Worm (Caenorhabditis elegans): ENCODE results near the gene F25D1.8.

The F25D1.8 gene

ce11 chrV:10560621-10561020 is 21.4 kb downstream of the F25D1.8 start, which contains the start of gene col-152:
Gene col-152, plus strand, starts transcription at chrV:10560921.
- TF ChIP-seq pros-1 (tag; optimal IDR thresholded peaks at IDR 0.05) = no peak
- no peak for TF ChIP-seq ets-4 (tag; optimal IDR thresholded peaks at IDR 0.05)
- no peak for TF ChIP-seq pqm-1 (tag; optimal IDR thresholded peaks at IDR 0.05)
- no peak for TF ChIP-seq ama-1 (optimal IDR thresholded peaks at IDR 0.05)
- TF ChIP-seq odd-2 (tag; optimal IDR thresholded peaks at IDR 0.05) = no peak
- no peak for TF ChIP-seq lim-6 (tag; optimal IDR thresholded peaks at IDR 0.05)
- TF ChIP-seq syd-9 (tag; optimal IDR thresholded peaks at IDR 0.05) = no peak
- no peak for TF ChIP-seq ceh-2 (tag; optimal IDR thresholded peaks at IDR 0.05)

- TF ChIP-seq ceh-22 (tag; optimal IDR thresholded peaks at IDR 0.05) (no peak), elt-4 (tag; optimal IDR thresholded peaks at IDR 0.05) (peak; percentile 50)
Measured at ce11 chrV:10561632-10562031, 22.4 kb downstream of the F25D1.8 start.

DNA sequence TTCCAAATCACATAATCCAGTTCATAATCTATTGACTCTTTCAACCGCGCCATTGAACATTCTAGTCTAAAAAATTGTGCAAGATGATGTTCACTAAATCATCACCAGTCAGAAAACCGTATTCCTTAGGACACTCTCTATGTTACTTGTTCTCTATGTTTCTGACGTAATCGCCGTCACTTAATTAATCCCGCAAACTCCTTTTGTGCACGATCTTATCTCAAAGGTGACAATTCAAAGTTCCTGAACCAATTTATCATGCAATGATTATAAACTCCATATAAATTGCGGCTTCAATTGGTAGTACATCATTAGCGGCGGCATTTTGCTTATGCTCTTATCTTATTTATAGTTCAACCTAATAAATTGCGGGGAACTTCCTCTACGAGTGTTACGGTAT is 23.6 kb downstream of the F25D1.8 start:
- TF ChIP-seq hlh-6 (tag; optimal IDR thresholded peaks at IDR 0.05) (no peak), sdc-2 (tag; optimal IDR thresholded peaks at IDR 0.05) (no peak), ceh-19 (GFP tag; optimal IDR thresholded peaks at IDR 0.05) (no peak)

DNA sequence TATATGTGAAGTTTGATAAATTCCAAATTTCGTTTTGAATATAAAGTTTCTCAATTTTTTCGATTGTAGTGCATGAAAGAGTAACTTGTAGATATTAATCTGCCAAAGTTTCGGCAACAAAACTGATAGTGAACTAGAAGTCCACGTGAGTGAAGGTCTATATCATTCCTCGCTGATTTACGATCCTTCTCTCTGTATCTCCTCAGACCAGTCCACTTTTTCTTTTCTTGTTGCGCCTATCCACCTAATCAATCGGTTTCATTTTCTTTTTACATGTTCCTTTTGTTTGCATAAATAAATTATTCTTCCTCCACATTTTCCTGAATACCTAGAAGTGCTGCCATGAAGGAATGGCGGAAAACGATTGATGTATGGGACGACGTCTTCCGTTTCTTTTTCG is 24.9 kb downstream of the F25D1.8 start:
- TF ChIP-seq ama-1 (optimal IDR thresholded peaks at IDR 0.05) (no peak), ceh-45 (GFP tag; IDR thresholded peaks at IDR 0.05) (no peak), unc-86 (tag; optimal IDR thresholded peaks at IDR 0.05) (no peak), sox-4 (tag; optimal IDR thresholded peaks at IDR 0.05) (no peak), T23F11.4 (GFP tag; optimal IDR thresholded peaks at IDR 0.05) (no peak), ceh-19 (GFP tag; optimal IDR thresholded peaks at IDR 0.05) (no peak), C08G9.2 (tag; optimal IDR thresholded peaks at IDR 0.05) (no peak), gmeb-2 (tag; optimal IDR thresholded peaks at IDR 0.05) (no peak), ceh-30 (tag; optimal IDR thresholded peaks at IDR 0.05) (no peak), pax-1 (tag; optimal IDR thresholded peaks at IDR 0.05) (no peak), rnt-1 (tag; optimal IDR thresholded peaks at IDR 0.05) (no peak), hlh-30 (tag; optimal IDR thresholded peaks at IDR 0.05; ENCODE audit: insufficient read depth) (no peak)

ce11 chrV:10564830-10565365 is 25.7 kb downstream of the F25D1.8 start, which contains the start of gene cat-4:
Gene cat-4, plus strand, starts transcription at chrV:10564880.
- TF ChIP-seq sox-4 (tag; optimal IDR thresholded peaks at IDR 0.05) (no peak), K02D7.2 (tag; optimal IDR thresholded peaks at IDR 0.05) (no peak), ceh-14 (tag; optimal IDR thresholded peaks at IDR 0.05) (no peak), ceh-22 (tag; optimal IDR thresholded peaks at IDR 0.05) (no peak), ceh-9 (tag; optimal IDR thresholded peaks at IDR 0.05) (no peak)

- TF ChIP-seq pha-2 (tag; optimal IDR thresholded peaks at IDR 0.05) (no peak), ceh-31 (tag; optimal IDR thresholded peaks at IDR 0.05) (no peak), nfya-1 (tag; optimal IDR thresholded peaks at IDR 0.05) (no peak), sox-4 (tag; optimal IDR thresholded peaks at IDR 0.05) (no peak), zip-5 (tag; optimal IDR thresholded peaks at IDR 0.05) (no peak), rnt-1 (tag; optimal IDR thresholded peaks at IDR 0.05) (no peak), hlh-6 (tag; optimal IDR thresholded peaks at IDR 0.05) (no peak), ceh-6 (GFP tag; optimal IDR thresholded peaks at IDR 0.05) (no peak), ztf-16 (tag; optimal IDR thresholded peaks at IDR 0.05) (no peak), mec-3 (tag; optimal IDR thresholded peaks at IDR 0.05; ENCODE audit: borderline replicate concordance) (no peak), unc-42 (tag; optimal IDR thresholded peaks at IDR 0.05) (no peak), C38D4.7 (GFP tag; optimal IDR thresholded peaks at IDR 0.05) (no peak), elt-2 (tag; optimal IDR thresholded peaks at IDR 0.05) (no peak), hlh-15 (tag; optimal IDR thresholded peaks at IDR 0.05) (no peak), T23F11.4 (GFP tag; optimal IDR thresholded peaks at IDR 0.05) (no peak), gmeb-2 (tag; optimal IDR thresholded peaks at IDR 0.05) (no peak)
Measured at ce11 chrV:10568496-10568895, 29.3 kb downstream of the F25D1.8 start.

All from whole organism, late embryonic.